Fruit fly (Drosophila melanogaster): ENCODE results near the gene CG14439.

- TF ChIP-seq usp (GFP tag; optimal IDR thresholded peaks at IDR 0.05) (no peak), pan (optimal IDR thresholded peaks at IDR 0.05) (no peak), Hr83 (GFP tag; optimal IDR thresholded peaks at IDR 0.05; ENCODE audit: poor library complexity, severe bottlenecking) (no peak)
Observed at dm6 chrX:6741184-6741586, 6.2 kb upstream of the CG14439 start.
